1 fruit fly cellular context compared by ENCODE assay signal in the genomic region with DNA sequence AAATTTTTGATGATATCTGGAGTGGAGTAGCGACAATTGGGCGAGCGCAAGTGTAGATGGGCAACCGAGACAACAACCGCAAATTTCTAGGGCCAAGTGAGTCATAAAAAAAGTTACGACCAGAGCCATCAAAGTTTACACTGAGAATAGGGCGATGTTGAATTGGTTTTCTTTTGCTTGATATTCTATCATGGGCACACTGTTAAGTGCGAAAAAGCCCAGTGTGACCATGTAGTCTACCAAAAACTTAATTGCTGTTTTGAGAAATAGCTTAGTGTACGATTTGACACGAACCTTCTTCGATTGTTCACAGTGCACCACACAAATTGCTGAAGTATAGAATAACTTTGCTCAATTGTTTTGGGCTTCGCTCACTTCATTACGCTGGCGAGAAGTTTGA.
TF ChIP-seq lines count a peak whose summit lies in the region.

No protein-coding gene starts in this region.

TF ChIP-seq in whole organism, embryonic, 481 proteins besides CTCF, POLR2A, EP300 and RAD21 (continued from another document and continues in another):
- TF ChIP-seq CG4707 (GFP tag; optimal IDR thresholded peaks at IDR 0.05; lab: Kevin White, UChicago) = no peak
- peak; percentile 73 for TF ChIP-seq slbo (GFP tag; IDR thresholded peaks at IDR 0.05; lab: Robert Waterston, UW)
- peak; percentile 39; the same call in 1 of the 2 replicates for TF ChIP-seq CG6272 (GFP tag; IDR thresholded peaks at IDR 0.05; lab: Robert Waterston, UW)
- TF ChIP-seq fd3F (GFP tag; optimal IDR thresholded peaks at IDR 0.05; lab: Kevin White, UChicago) = no peak
- TF ChIP-seq ap (GFP tag; IDR thresholded peaks at IDR 0.05; lab: Robert Waterston, UW) = 0 out of 2 replicates have a peak, but pooled peaks have one; percentile 11
- TF ChIP-seq eve (GFP tag; optimal IDR thresholded peaks at IDR 0.05; lab: Kevin White, UChicago) = peak in 1 of 2 experiments; percentile 79
- no peak for TF ChIP-seq yki (optimal IDR thresholded peaks at IDR 0.05; lab: Kevin White, UChicago)
- TF ChIP-seq org-1 (GFP tag; optimal IDR thresholded peaks at IDR 0.05; lab: Kevin White, UChicago) = no peak
- peak; percentile 69 for TF ChIP-seq CG8944 (GFP tag; optimal IDR thresholded peaks at IDR 0.05; lab: Kevin White, UChicago)
- no peak for TF ChIP-seq CG6791 (GFP tag; IDR thresholded peaks at IDR 0.05; lab: Robert Waterston, UW; ENCODE audit: partially characterized antibody)
- peak; percentile 10 for TF ChIP-seq gcm (GFP tag; optimal IDR thresholded peaks at IDR 0.05; lab: Kevin White, UChicago)
- TF ChIP-seq zen2 (GFP tag; IDR thresholded peaks at IDR 0.05; lab: Robert Waterston, UW; ENCODE audit: partially characterized antibody) = no peak
- peak; percentile 58 for TF ChIP-seq CG10979 (tag; optimal IDR thresholded peaks at IDR 0.05; lab: Kevin White, UChicago)
- no peak for TF ChIP-seq TFAM (GFP tag; optimal IDR thresholded peaks at IDR 0.05; lab: Kevin White, UChicago)
- no peak for TF ChIP-seq pan (optimal IDR thresholded peaks at IDR 0.05; lab: Kevin White, UChicago)
- TF ChIP-seq pan (GFP tag; optimal IDR thresholded peaks at IDR 0.05 in 1 of 2, IDR thresholded peaks at IDR 0.05 in 1 of 2) = peak in 1 of 2 experiments; percentile 71
- peak; percentile 49 for TF ChIP-seq Fer3 (tag; optimal IDR thresholded peaks at IDR 0.05; lab: Kevin White, UChicago)
- TF ChIP-seq sqz (GFP tag; optimal IDR thresholded peaks at IDR 0.05; lab: Kevin White, UChicago) = no peak
- no peak for TF ChIP-seq Hmx (GFP tag; optimal IDR thresholded peaks at IDR 0.05; lab: Kevin White, UChicago)
- TF ChIP-seq Dad (GFP tag; optimal IDR thresholded peaks at IDR 0.05; lab: Kevin White, UChicago) = peak; percentile 29
- no peak for TF ChIP-seq CG31388 (GFP tag; optimal IDR thresholded peaks at IDR 0.05; lab: Kevin White, UChicago)
- TF ChIP-seq NFAT (GFP tag; IDR thresholded peaks at IDR 0.05; lab: Robert Waterston, UW) = peak; percentile 15; the same call in 1 of the 2 replicates
- TF ChIP-seq Dref (GFP tag; IDR thresholded peaks at IDR 0.05; lab: Robert Waterston, UW) = no peak
- peak; percentile 14 for TF ChIP-seq CG10267 (tag; optimal IDR thresholded peaks at IDR 0.05; lab: Kevin White, UChicago)
- TF ChIP-seq CG4424 (GFP tag; optimal IDR thresholded peaks at IDR 0.05; lab: Kevin White, UChicago) = peak; percentile 32
- TF ChIP-seq nmo (GFP tag; optimal IDR thresholded peaks at IDR 0.05; lab: Kevin White, UChicago) = peak; percentile 42
- no peak for TF ChIP-seq CG5180 (GFP tag; optimal IDR thresholded peaks at IDR 0.05; lab: Kevin White, UChicago)
- no peak for TF ChIP-seq kay (GFP tag; optimal IDR thresholded peaks at IDR 0.05; lab: Kevin White, UChicago)
- no peak for TF ChIP-seq CG11398 (GFP tag; optimal IDR thresholded peaks at IDR 0.05; lab: Kevin White, UChicago)
- TF ChIP-seq CG32532 (GFP tag; IDR thresholded peaks at IDR 0.05; lab: Robert Waterston, UW) = peak; percentile 39; the same call in 1 of the 2 replicates
- TF ChIP-seq H2.0 (GFP tag; IDR thresholded peaks at IDR 0.05; lab: Robert Waterston, UW) = peak; percentile 65
- TF ChIP-seq fru (optimal IDR thresholded peaks at IDR 0.05; lab: Kevin White, UChicago) = no peak
- no peak for TF ChIP-seq GATAe (GFP tag; conservative IDR thresholded peaks at IDR 0.05; lab: Robert Waterston, UW)
- peak; percentile 53 for TF ChIP-seq zfh2 (GFP tag; optimal IDR thresholded peaks at IDR 0.05; lab: Kevin White, UChicago)
- peak; percentile 47 for TF ChIP-seq CG3847 (GFP tag; IDR thresholded peaks at IDR 0.05; lab: Robert Waterston, UW)
- TF ChIP-seq pzg (GFP tag; optimal IDR thresholded peaks at IDR 0.05; lab: Kevin White, UChicago) = no peak
- peak; percentile 37; the same call in 1 of the 3 replicates for TF ChIP-seq CG17361 (GFP tag; IDR thresholded peaks at IDR 0.05; lab: Robert Waterston, UW)
- TF ChIP-seq fd64A (GFP tag; optimal IDR thresholded peaks at IDR 0.05; lab: Kevin White, UChicago) = no peak
- peak; percentile 6 for TF ChIP-seq run (tag; optimal IDR thresholded peaks at IDR 0.05; lab: Kevin White, UChicago)
- TF ChIP-seq CG7928 (GFP tag; optimal IDR thresholded peaks at IDR 0.05; lab: Kevin White, UChicago) = no peak
- peak; percentile 22 for TF ChIP-seq CG9727 (GFP tag; optimal IDR thresholded peaks at IDR 0.05; lab: Kevin White, UChicago)
- peak; percentile 54 for TF ChIP-seq unpg (GFP tag; optimal IDR thresholded peaks at IDR 0.05; lab: Kevin White, UChicago)
- TF ChIP-seq CG3726 (GFP tag; IDR thresholded peaks at IDR 0.05; lab: Robert Waterston, UW) = peak; percentile 65; the same call in 1 of the 3 replicates
- no peak for TF ChIP-seq NC2α (GFP tag; optimal IDR thresholded peaks at IDR 0.05; lab: Kevin White, UChicago)
- no peak for TF ChIP-seq eyg (GFP tag; optimal IDR thresholded peaks at IDR 0.05; lab: Kevin White, UChicago)
- TF ChIP-seq otp (GFP tag; IDR thresholded peaks at IDR 0.05; lab: Robert Waterston, UW) = 0 out of 3 replicates have a peak, but pooled peaks have one; percentile 19
- TF ChIP-seq slp2 (GFP tag; optimal IDR thresholded peaks at IDR 0.05; lab: Kevin White, UChicago) = peak; percentile 8
- TF ChIP-seq CG4328 (GFP tag; optimal IDR thresholded peaks at IDR 0.05; lab: Kevin White, UChicago) = no peak
- no peak for TF ChIP-seq hb (GFP tag; IDR thresholded peaks at IDR 0.05; lab: Robert Waterston, UW; ENCODE audit: partially characterized antibody)
- TF ChIP-seq bbx (GFP tag; IDR thresholded peaks at IDR 0.05; lab: Robert Waterston, UW; ENCODE audit: partially characterized antibody) = no peak
- no peak for TF ChIP-seq CG16815 (GFP tag; optimal IDR thresholded peaks at IDR 0.05; lab: Kevin White, UChicago)
- no peak for TF ChIP-seq Ravus (GFP tag; IDR thresholded peaks at IDR 0.05; lab: Robert Waterston, UW)
- TF ChIP-seq sc (optimal IDR thresholded peaks at IDR 0.05; lab: Kevin White, UChicago) = no peak
- peak; percentile 28 for TF ChIP-seq sc (GFP tag; optimal IDR thresholded peaks at IDR 0.05; lab: Kevin White, UChicago)
- no peak for TF ChIP-seq nerfin-1 (tag; optimal IDR thresholded peaks at IDR 0.05; lab: Kevin White, UChicago)
- no peak for TF ChIP-seq CG14860 (GFP tag; IDR thresholded peaks at IDR 0.05; lab: Robert Waterston, UW; ENCODE audit: partially characterized antibody)
- TF ChIP-seq Stat92E (GFP tag; optimal IDR thresholded peaks at IDR 0.05; lab: Kevin White, UChicago) = no peak
- TF ChIP-seq br (optimal IDR thresholded peaks at IDR 0.05; lab: Kevin White, UChicago) = no peak
- TF ChIP-seq CG12942 (GFP tag; optimal IDR thresholded peaks at IDR 0.05; lab: Kevin White, UChicago) = peak; percentile 6
- TF ChIP-seq CG2116 (GFP tag; optimal IDR thresholded peaks at IDR 0.05; lab: Kevin White, UChicago) = no peak
- peak; percentile 1 for TF ChIP-seq CG13775 (GFP tag; optimal IDR thresholded peaks at IDR 0.05; lab: Kevin White, UChicago)
- no peak; the same call in 2 of the 3 replicates for TF ChIP-seq croc (GFP tag; conservative IDR thresholded peaks at IDR 0.05; lab: Robert Waterston, UW)
- TF ChIP-seq Side (GFP tag; optimal IDR thresholded peaks at IDR 0.05; lab: Kevin White, UChicago) = peak; percentile 42
- no peak for TF ChIP-seq CG15479 (GFP tag; optimal IDR thresholded peaks at IDR 0.05; lab: Kevin White, UChicago)
- TF ChIP-seq Hey (tag; optimal IDR thresholded peaks at IDR 0.05; lab: Kevin White, UChicago) = no peak
- peak; percentile 55 for TF ChIP-seq CG2712 (tag; optimal IDR thresholded peaks at IDR 0.05; lab: Kevin White, UChicago)
- TF ChIP-seq CG11504 (tag; optimal IDR thresholded peaks at IDR 0.05; lab: Kevin White, UChicago) = peak; percentile 69
- TF ChIP-seq CG12219 (GFP tag; optimal IDR thresholded peaks at IDR 0.05; lab: Kevin White, UChicago) = peak; percentile 10
- no peak for TF ChIP-seq CG11247 (GFP tag; IDR thresholded peaks at IDR 0.05; lab: Robert Waterston, UW)
- no peak for TF ChIP-seq Lpt (GFP tag; optimal IDR thresholded peaks at IDR 0.05; lab: Kevin White, UChicago)
- TF ChIP-seq Dbx (GFP tag; IDR thresholded peaks at IDR 0.05; lab: Robert Waterston, UW) = peak; percentile 61; the same call in 2 of the 3 replicates
- TF ChIP-seq CG9817 (tag; optimal IDR thresholded peaks at IDR 0.05; lab: Kevin White, UChicago) = peak; percentile 34
- TF ChIP-seq insv (GFP tag; optimal IDR thresholded peaks at IDR 0.05; lab: Kevin White, UChicago) = no peak
- peak; percentile 61 for TF ChIP-seq CG4730 (GFP tag; IDR thresholded peaks at IDR 0.05; lab: Robert Waterston, UW)
- TF ChIP-seq CG10565 (GFP tag; optimal IDR thresholded peaks at IDR 0.05; lab: Kevin White, UChicago) = no peak
- peak; percentile 91 for TF ChIP-seq Ets65A (GFP tag; lab: Kevin White, UChicago)
- no peak for TF ChIP-seq danr (GFP tag; IDR thresholded peaks at IDR 0.05; lab: Robert Waterston, UW)
- peak; percentile 60 to 68 for TF ChIP-seq dpn (GFP tag; optimal IDR thresholded peaks at IDR 0.05; lab: Kevin White, UChicago)
- 0 out of 3 replicates have a peak, but pooled peaks have one; percentile 45 for TF ChIP-seq CG34422 (GFP tag; IDR thresholded peaks at IDR 0.05; lab: Robert Waterston, UW)
- peak; percentile 69 for TF ChIP-seq Ptx1 (GFP tag; IDR thresholded peaks at IDR 0.05; lab: Robert Waterston, UW)
- TF ChIP-seq HLH4C (GFP tag; IDR thresholded peaks at IDR 0.05; lab: Robert Waterston, UW; ENCODE audit: partially characterized antibody) = no peak
- TF ChIP-seq CG3163 (GFP tag; optimal IDR thresholded peaks at IDR 0.05; lab: Kevin White, UChicago) = peak; percentile 4
- peak; percentile 38 for TF ChIP-seq cwo (GFP tag; optimal IDR thresholded peaks at IDR 0.05; lab: Kevin White, UChicago)
- peak; percentile 50; the same call in 1 of the 2 replicates for TF ChIP-seq HLH3B (GFP tag; IDR thresholded peaks at IDR 0.05; lab: Robert Waterston, UW)
- TF ChIP-seq sr (GFP tag; IDR thresholded peaks at IDR 0.05; lab: Robert Waterston, UW) = peak; percentile 14; the same call in 1 of the 3 replicates
- no peak for TF ChIP-seq CG10147 (GFP tag; optimal IDR thresholded peaks at IDR 0.05; lab: Kevin White, UChicago)
- TF ChIP-seq Hr39 (optimal IDR thresholded peaks at IDR 0.05; lab: Kevin White, UChicago) = no peak
- TF ChIP-seq CkIIα-i1 (GFP tag; IDR thresholded peaks at IDR 0.05; lab: Robert Waterston, UW) = 0 out of 2 replicates have a peak, but pooled peaks have one; percentile 19
- peak; percentile 34; the same call in 1 of the 2 replicates for TF ChIP-seq Taf1 (GFP tag; IDR thresholded peaks at IDR 0.05; lab: Robert Waterston, UW)
- no peak for TF ChIP-seq lov (optimal IDR thresholded peaks at IDR 0.05; lab: Kevin White, UChicago)
- no peak for TF ChIP-seq lov (GFP tag; IDR thresholded peaks at IDR 0.05; lab: Robert Waterston, UW)
- TF ChIP-seq Fer1 (GFP tag; optimal IDR thresholded peaks at IDR 0.05; lab: Kevin White, UChicago) = peak; percentile 47
- TF ChIP-seq D19B (GFP tag; optimal IDR thresholded peaks at IDR 0.05; lab: Kevin White, UChicago) = no peak
- peak; percentile 51 for TF ChIP-seq bab2 (GFP tag; optimal IDR thresholded peaks at IDR 0.05; lab: Kevin White, UChicago)
- TF ChIP-seq E2f1 (GFP tag; IDR thresholded peaks at IDR 0.05; lab: Robert Waterston, UW) = peak; percentile 41; the same call in 1 of the 2 replicates
- peak; percentile 61; the same call in 2 of the 3 replicates for TF ChIP-seq tgo (GFP tag; IDR thresholded peaks at IDR 0.05; lab: Robert Waterston, UW)
- TF ChIP-seq odd (GFP tag; optimal IDR thresholded peaks at IDR 0.05; lab: Kevin White, UChicago) = no peak
- no peak for TF ChIP-seq dm (GFP tag; optimal IDR thresholded peaks at IDR 0.05; lab: Kevin White, UChicago)
- TF ChIP-seq sima (GFP tag; optimal IDR thresholded peaks at IDR 0.05; lab: Kevin White, UChicago) = no peak
- TF ChIP-seq CG7745 (tag; optimal IDR thresholded peaks at IDR 0.05; lab: Kevin White, UChicago) = no peak
- TF ChIP-seq Chrac-16 (GFP tag; optimal IDR thresholded peaks at IDR 0.05; lab: Kevin White, UChicago) = peak; percentile 39
- peak; percentile 35 for TF ChIP-seq BtbVII (GFP tag; optimal IDR thresholded peaks at IDR 0.05; lab: Kevin White, UChicago)
- no peak for TF ChIP-seq cato (GFP tag; optimal IDR thresholded peaks at IDR 0.05; lab: Kevin White, UChicago; ENCODE audit: borderline replicate concordance)
- no peak for TF ChIP-seq CG10462 (GFP tag; optimal IDR thresholded peaks at IDR 0.05; lab: Kevin White, UChicago)
- TF ChIP-seq Rfx (GFP tag; IDR thresholded peaks at IDR 0.05; lab: Robert Waterston, UW) = peak; percentile 73
- no peak for TF ChIP-seq Tbp (GFP tag; optimal IDR thresholded peaks at IDR 0.05; lab: Kevin White, UChicago)
- peak; percentile 63 for TF ChIP-seq CG30403 (GFP tag; optimal IDR thresholded peaks at IDR 0.05; lab: Kevin White, UChicago)
- TF ChIP-seq Mad (GFP tag; optimal IDR thresholded peaks at IDR 0.05; lab: Kevin White, UChicago) = peak; percentile 31
- TF ChIP-seq zfh1 (GFP tag; IDR thresholded peaks at IDR 0.05; lab: Robert Waterston, UW) = peak; percentile 74
- TF ChIP-seq ac (GFP tag; optimal IDR thresholded peaks at IDR 0.05; lab: Kevin White, UChicago) = no peak
- 0 out of 2 replicates have a peak, but pooled peaks have one; percentile 19 for TF ChIP-seq onecut (GFP tag; IDR thresholded peaks at IDR 0.05; lab: Robert Waterston, UW)
- peak; percentile 34 for TF ChIP-seq tap (tag; optimal IDR thresholded peaks at IDR 0.05; lab: Kevin White, UChicago)
- peak; percentile 52; the same call in 1 of the 2 replicates for TF ChIP-seq vvl (GFP tag; IDR thresholded peaks at IDR 0.05; lab: Robert Waterston, UW)
- TF ChIP-seq CG33557 (GFP tag; optimal IDR thresholded peaks at IDR 0.05; lab: Kevin White, UChicago) = no peak
- TF ChIP-seq phol (tag; optimal IDR thresholded peaks at IDR 0.05; lab: Kevin White, UChicago) = peak; percentile 57
- peak; percentile 18 for TF ChIP-seq scrt (GFP tag; optimal IDR thresholded peaks at IDR 0.05; lab: Kevin White, UChicago)
- no peak for TF ChIP-seq CG7963 (GFP tag; IDR thresholded peaks at IDR 0.05; lab: Robert Waterston, UW; ENCODE audit: partially characterized antibody)
- TF ChIP-seq CG9932 (GFP tag; IDR thresholded peaks at IDR 0.05; lab: Robert Waterston, UW) = peak; percentile 65
- TF ChIP-seq CG1024 (GFP tag; IDR thresholded peaks at IDR 0.05; lab: Robert Waterston, UW) = no peak
- TF ChIP-seq CG43689 (GFP tag; IDR thresholded peaks at IDR 0.05; lab: Robert Waterston, UW) = 0 out of 2 replicates have a peak, but pooled peaks have one; percentile 19
- TF ChIP-seq Max (GFP tag; optimal IDR thresholded peaks at IDR 0.05; lab: Kevin White, UChicago) = peak; percentile 13
- no peak for TF ChIP-seq CG10321 (GFP tag; IDR thresholded peaks at IDR 0.05; lab: Robert Waterston, UW)
- TF ChIP-seq pnt (GFP tag; optimal IDR thresholded peaks at IDR 0.05; lab: Kevin White, UChicago) = peak; percentile 67
- peak; percentile 39 to 56 for TF ChIP-seq chif (GFP tag; optimal IDR thresholded peaks at IDR 0.05; lab: Kevin White, UChicago)
- TF ChIP-seq vnd (GFP tag; IDR thresholded peaks at IDR 0.05; lab: Robert Waterston, UW; ENCODE audit: partially characterized antibody) = no peak
